Worm (Caenorhabditis elegans): ENCODE data around the gene Y76B12C.8.

- TF ChIP-seq Y22D7AL.16 (tag; optimal IDR thresholded peaks at IDR 0.05) (no peak), ceh-19 (GFP tag; optimal IDR thresholded peaks at IDR 0.05) (no peak), ceh-6 (GFP tag; optimal IDR thresholded peaks at IDR 0.05) (no peak)
These were observed 16.5 kb upstream of the Y76B12C.8 start, which contains the start of gene ulp-3 for ce11 chrIV:1963247-1963646.
